Fruit fly (Drosophila melanogaster) whole organism, embryonic: ENCODE results near the gene Fitm.

Source experiments
- B-H1 ChIP-seq: fragments of 200-800 bp; sonication (Bioruptor generic); IDR thresholded peaks from 3 replicates; pipeline ENCODE4 v1.3.6; 2022; ENCODE audit warnings: missing biosample characterization, missing genetic modification characterization
- Bdp1 ChIP-seq: fragments of 200-800 bp; sonication (Bioruptor generic); optimal IDR thresholded peaks from 3 replicates; lab custom pipeline; 2016; ENCODE audit warnings: missing biosample characterization, missing genetic modification characterization
- BtbVII ChIP-seq: fragments of 200-800 bp; sonication (Bioruptor generic); optimal IDR thresholded peaks from 3 replicates; lab custom pipeline; 2017; ENCODE audit warnings: missing biosample characterization, mild to moderate bottlenecking, missing genetic modification characterization
- CG10366 ChIP-seq: fragments of 200-800 bp; sonication (Bioruptor generic); IDR thresholded peaks from 2 replicates; pipeline ENCODE4 v1.3.6; 2022; ENCODE audit warnings: missing biosample characterization, missing genetic modification characterization
- CG11560 ChIP-seq: fragments of 200-800 bp; sonication (Bioruptor generic); IDR thresholded peaks from 3 replicates; pipeline ENCODE4 v1.3.6; 2022; ENCODE audit warnings: missing biosample characterization, missing genetic modification characterization
- CG12744 ChIP-seq: fragments of 200-800 bp; sonication (Bioruptor generic); optimal IDR thresholded peaks from 2 replicates; lab custom pipeline; 2016; ENCODE audit warnings: missing biosample characterization, missing genetic modification characterization
- CG13624 ChIP-seq: fragments of 200-800 bp; sonication (Bioruptor generic); optimal IDR thresholded peaks from 2 replicates; lab custom pipeline; 2016; ENCODE audit warnings: missing biosample characterization, missing genetic modification characterization
- CG14014 ChIP-seq: fragments of 200-800 bp; sonication (Bioruptor generic); IDR thresholded peaks from 2 replicates; pipeline ENCODE4 v1.3.6; 2022; ENCODE audit warnings: missing biosample characterization, missing genetic modification characterization
- CG14710 ChIP-seq: fragments of 200-800 bp; sonication (Bioruptor generic); optimal IDR thresholded peaks from 3 replicates; lab custom pipeline; 2019; ENCODE audit warnings: missing biosample characterization, mild to moderate bottlenecking, missing genetic modification characterization, moderate library complexity
- CG15011 ChIP-seq: fragments of 200-800 bp; sonication (Bioruptor generic); optimal IDR thresholded peaks from 3 replicates; lab custom pipeline; 2018; ENCODE audit warnings: missing biosample characterization, mild to moderate bottlenecking, missing genetic modification characterization
- CG15696 ChIP-seq: fragments of 200-800 bp; sonication (Bioruptor generic); optimal IDR thresholded peaks from 2 replicates; lab custom pipeline; 2019; ENCODE audit warnings: missing biosample characterization, mild to moderate bottlenecking, missing genetic modification characterization, moderate library complexity
- CG17328 ChIP-seq: fragments of 200-800 bp; sonication (Bioruptor generic); IDR thresholded peaks from 2 replicates; pipeline ENCODE4 v1.3.6; 2022; ENCODE audit warnings: missing biosample characterization, missing genetic modification characterization
- CG18619 ChIP-seq: fragments of 200-800 bp; sonication (Bioruptor generic); optimal IDR thresholded peaks from 3 replicates; lab custom pipeline; 2017; ENCODE audit warnings: missing biosample characterization, mild to moderate bottlenecking, missing genetic modification characterization
- CG34376 ChIP-seq: fragments of 200-800 bp; sonication (Bioruptor generic); optimal IDR thresholded peaks from 2 replicates; lab custom pipeline; 2018; ENCODE audit warnings: missing biosample characterization, mild to moderate bottlenecking, missing genetic modification characterization
- CG3847 ChIP-seq: fragments of 200-800 bp; sonication (Bioruptor generic); IDR thresholded peaks from 2 replicates; pipeline ENCODE4 v1.3.6; 2022; ENCODE audit warnings: missing biosample characterization, missing genetic modification characterization
- CG7556 ChIP-seq: fragments of 200-800 bp; sonication (Bioruptor generic); optimal IDR thresholded peaks from 2 replicates; lab custom pipeline; 2017; ENCODE audit warnings: missing biosample characterization, mild to moderate bottlenecking, missing genetic modification characterization
- CG9215 ChIP-seq: fragments of 200-800 bp; sonication (Bioruptor generic); IDR thresholded peaks from 2 replicates; pipeline ENCODE4 v1.3.6; 2022; ENCODE audit warnings: missing biosample characterization, missing genetic modification characterization
- CG9876 ChIP-seq: fragments of 200-800 bp; sonication (Bioruptor generic); optimal IDR thresholded peaks from 2 replicates; lab custom pipeline; 2016; ENCODE audit warnings: missing biosample characterization, missing genetic modification characterization
- Dll ChIP-seq: fragments of 200-800 bp; sonication (Bioruptor generic); IDR thresholded peaks from 4 replicates; pipeline ENCODE4 v1.3.6; 2022; ENCODE audit warnings: missing biosample characterization, missing genetic modification characterization; ENCODE audit not compliant: partially characterized antibody
- H2.0 ChIP-seq: fragments of 200-800 bp; sonication (Bioruptor generic); IDR thresholded peaks from 2 replicates; pipeline ENCODE4 v1.3.6; 2022; ENCODE audit warnings: missing biosample characterization, missing genetic modification characterization
- HLH3B ChIP-seq: fragments of 200-800 bp; sonication (Bioruptor generic); IDR thresholded peaks from 2 replicates; pipeline ENCODE4 v1.3.6; 2022; ENCODE audit warnings: missing biosample characterization, missing genetic modification characterization
- Hmx ChIP-seq: fragments of 200-800 bp; sonication (Bioruptor generic); optimal IDR thresholded peaks from 2 replicates; lab custom pipeline; 2016; ENCODE audit warnings: missing biosample characterization, missing genetic modification characterization
- Kr ChIP-seq: fragments of 200-800 bp; sonication (Bioruptor generic); optimal IDR thresholded peaks from 2 replicates; lab custom pipeline; 2017; ENCODE audit warnings: missing biosample characterization, mild to moderate bottlenecking, missing genetic modification characterization
- Meics ChIP-seq: fragments of 200-800 bp; sonication (Bioruptor generic); optimal IDR thresholded peaks from 2 replicates; lab custom pipeline; 2017; ENCODE audit warnings: missing biosample characterization, mild to moderate bottlenecking, missing genetic modification characterization
- NK7.1 ChIP-seq: fragments of 200-800 bp; sonication (Bioruptor generic); optimal IDR thresholded peaks from 3 replicates; lab custom pipeline; 2016; ENCODE audit warnings: missing biosample characterization, missing genetic modification characterization
- Optix ChIP-seq: fragments of 200-800 bp; sonication (Bioruptor generic); IDR thresholded peaks from 3 replicates; pipeline ENCODE4 v1.3.6; 2022; ENCODE audit warnings: missing biosample characterization, missing genetic modification characterization
- Xrp1 ChIP-seq: fragments of 200-800 bp; sonication (Bioruptor generic); IDR thresholded peaks from 2 replicates; pipeline ENCODE4 v1.3.6; 2022; ENCODE audit warnings: missing biosample characterization, missing genetic modification characterization
- chm ChIP-seq: fragments of 200-800 bp; sonication (Bioruptor generic); IDR thresholded peaks from 2 replicates; pipeline ENCODE4 v1.3.6; 2022; ENCODE audit warnings: missing biosample characterization, missing genetic modification characterization
- corto ChIP-seq: fragments of 200-800 bp; sonication (Bioruptor generic); optimal IDR thresholded peaks from 2 replicates; lab custom pipeline; 2016; ENCODE audit warnings: missing biosample characterization, mild to moderate bottlenecking, missing genetic modification characterization, moderate library complexity
- dysf ChIP-seq: fragments of 200-800 bp; sonication (Bioruptor generic); IDR thresholded peaks from 3 replicates; pipeline ENCODE4 v1.3.6; 2022; ENCODE audit warnings: missing biosample characterization, missing genetic modification characterization
- en ChIP-seq: fragments of 200-800 bp; sonication (Bioruptor generic); optimal IDR thresholded peaks from 2 replicates; lab custom pipeline; 2016; ENCODE audit warnings: missing biosample characterization, missing genetic modification characterization
- eve ChIP-seq, 2 experiments: fragments of >200 bp; optimal IDR thresholded peaks; 2 replicates each; lab custom pipeline; 2017; ENCODE audit warnings: missing biosample characterization in 2 of 2, missing genetic modification characterization in 2 of 2
- fd64A ChIP-seq: fragments of 200-800 bp; sonication (Bioruptor generic); optimal IDR thresholded peaks from 3 replicates; lab custom pipeline; 2018; ENCODE audit warnings: missing biosample characterization, mild to moderate bottlenecking, missing genetic modification characterization
- gt ChIP-seq: fragments of 200-800 bp; sonication (Bioruptor generic); IDR thresholded peaks from 2 replicates; pipeline ENCODE4 v1.3.6; 2022; ENCODE audit warnings: missing biosample characterization, missing genetic modification characterization
- h ChIP-seq: fragments of >200 bp; optimal IDR thresholded peaks from 2 replicates; lab custom pipeline; 2017
- hbn ChIP-seq: fragments of 200-800 bp; sonication (Bioruptor generic); IDR thresholded peaks from 2 replicates; pipeline ENCODE4 v1.3.6; 2022; ENCODE audit warnings: missing biosample characterization, missing genetic modification characterization; ENCODE audit not compliant: partially characterized antibody
- her ChIP-seq: fragments of 200-800 bp; sonication (Bioruptor generic); optimal IDR thresholded peaks from 2 replicates; lab custom pipeline; 2016; ENCODE audit warnings: missing biosample characterization, missing genetic modification characterization
- kni ChIP-seq: fragments of 200-800 bp; sonication (Bioruptor generic); optimal IDR thresholded peaks from 3 replicates; lab custom pipeline; 2017; ENCODE audit warnings: mild to moderate bottlenecking, missing biosample characterization, missing genetic modification reagents, missing genetic modification characterization
- lmd ChIP-seq: fragments of 200-800 bp; sonication (Bioruptor generic); IDR thresholded peaks from 2 replicates; pipeline ENCODE4 v1.3.6; 2022; ENCODE audit warnings: missing biosample characterization, missing genetic modification characterization
- luna ChIP-seq: fragments of 200-800 bp; sonication (Bioruptor generic); optimal IDR thresholded peaks from 2 replicates; lab custom pipeline; 2016; ENCODE audit warnings: missing biosample characterization, missing genetic modification characterization
- nau ChIP-seq: fragments of 200-800 bp; sonication (Bioruptor generic); optimal IDR thresholded peaks from 3 replicates; lab custom pipeline; 2017; ENCODE audit warnings: missing biosample characterization, mild to moderate bottlenecking, missing genetic modification characterization, missing genetic modification reagents
- onecut ChIP-seq: fragments of 200-800 bp; sonication (Bioruptor generic); IDR thresholded peaks from 2 replicates; pipeline ENCODE4 v1.3.6; 2022; ENCODE audit warnings: missing biosample characterization, missing genetic modification characterization
- otp ChIP-seq: fragments of 200-800 bp; sonication (Bioruptor generic); IDR thresholded peaks from 3 replicates; pipeline ENCODE4, ENCODE4 v1.3.6; 2022; ENCODE audit warnings: missing biosample characterization, missing genetic modification characterization
- peb ChIP-seq: fragments of 200-800 bp; sonication (Bioruptor generic); IDR thresholded peaks from 2 replicates; pipeline ENCODE4 v1.3.6; 2022; ENCODE audit warnings: missing biosample characterization, missing genetic modification characterization
- scrt ChIP-seq: fragments of 200-800 bp; sonication (Bioruptor generic); optimal IDR thresholded peaks from 2 replicates; lab custom pipeline; 2018; ENCODE audit warnings: missing biosample characterization, mild to moderate bottlenecking, missing genetic modification characterization, moderate library complexity
- sim ChIP-seq: fragments of 200-800 bp; sonication (Bioruptor generic); IDR thresholded peaks from 2 replicates; pipeline ENCODE4 v1.3.6; 2022; ENCODE audit warnings: missing biosample characterization, missing genetic modification characterization
- trh ChIP-seq: fragments of 200-800 bp; sonication (Bioruptor generic); optimal IDR thresholded peaks from 2 replicates; lab custom pipeline; 2016; ENCODE audit warnings: missing biosample characterization, missing genetic modification characterization
- twi ChIP-seq: fragments of 200-800 bp; optimal IDR thresholded peaks from 2 replicates; lab custom pipeline; 2019; ENCODE audit warnings: missing biosample characterization, mild to moderate bottlenecking, missing genetic modification characterization, moderate library complexity
- unc-4 ChIP-seq: fragments of 200-800 bp; sonication (Bioruptor generic); IDR thresholded peaks from 2 replicates; pipeline ENCODE4 v1.3.6; 2022; ENCODE audit warnings: missing biosample characterization, missing genetic modification characterization; ENCODE audit not compliant: partially characterized antibody
- usp ChIP-seq: fragments of >200 bp; optimal IDR thresholded peaks from 2 replicates; lab custom pipeline; 2017; ENCODE audit warnings: missing biosample characterization, missing genetic modification characterization
- vfl ChIP-seq: fragments of 200-800 bp; sonication (Bioruptor generic); optimal IDR thresholded peaks from 2 replicates; lab custom pipeline; 2016; ENCODE audit warnings: missing biosample characterization, missing genetic modification characterization
- vnd ChIP-seq: fragments of 200-800 bp; sonication (Bioruptor generic); IDR thresholded peaks from 3 replicates; pipeline ENCODE4 v1.3.6; 2022; ENCODE audit warnings: missing biosample characterization, missing genetic modification characterization; ENCODE audit not compliant: partially characterized antibody
- yki ChIP-seq: fragments of >200 bp; optimal IDR thresholded peaks from 3 replicates; lab custom pipeline; 2018

Gene Fitm

dm6 chr3L:5187572-5187934, 41.7 kb upstream of the Fitm start (continued):
- TF ChIP-seq CG15011 (GFP tag; lab: Kevin White, UChicago) (no peak), CG14014 (peak; percentile 71), trh (GFP tag; lab: Kevin White, UChicago) (no peak), onecut (GFP tag; lab: Robert Waterston, UW) (peak; percentile 39), vfl (no peak), CG9876 (GFP tag; lab: Kevin White, UChicago) (no peak), Meics (GFP tag; lab: Kevin White, UChicago) (no peak), vnd (GFP tag; lab: Robert Waterston, UW) (no peak), luna (no peak), CG12744 (no peak), twi (tag; lab: Kevin White, UChicago) (no peak), Xrp1 (GFP tag; lab: Robert Waterston, UW) (peak; percentile 85), CG3847 (0 out of 2 replicates have a peak, but pooled peaks have one; percentile 18), kni (GFP tag; lab: Kevin White, UChicago) (no peak), CG17328 (GFP tag; lab: Robert Waterston, UW) (peak; percentile 82), scrt (GFP tag; lab: Kevin White, UChicago) (no peak), en (GFP tag; lab: Kevin White, UChicago) (peak; percentile 1), CG15696 (tag; lab: Kevin White, UChicago) (peak; percentile 47), NK7.1 (GFP tag; lab: Kevin White, UChicago) (no peak), fd64A (GFP tag; lab: Kevin White, UChicago) (no peak), unc-4 (GFP tag; lab: Robert Waterston, UW) (no peak), peb (GFP tag; lab: Robert Waterston, UW) (peak; percentile 63), lmd (GFP tag; lab: Robert Waterston, UW) (peak; percentile 71), CG7556 (GFP tag; lab: Kevin White, UChicago) (no peak), gt (GFP tag; lab: Robert Waterston, UW) (no peak), Dll (no peak), eve (GFP tag; optimal IDR thresholded peaks at IDR 0.05; lab: Kevin White, UChicago) (no peak), sim (GFP tag; lab: Robert Waterston, UW) (peak; percentile 36; the same call in 1 of the 2 replicates), B-H1 (GFP tag; lab: Robert Waterston, UW) (peak; percentile 57), usp (GFP tag; lab: Kevin White, UChicago) (no peak), CG18619 (GFP tag; lab: Kevin White, UChicago) (no peak), Hmx (GFP tag; lab: Kevin White, UChicago) (peak; percentile 11), CG10366 (peak; percentile 68), nau (no peak), CG13624 (GFP tag; lab: Kevin White, UChicago) (no peak), corto (GFP tag; lab: Kevin White, UChicago) (no peak), hbn (GFP tag; lab: Robert Waterston, UW) (no peak), yki (lab: Kevin White, UChicago) (no peak), dysf (GFP tag; lab: Robert Waterston, UW) (peak; percentile 61), HLH3B (GFP tag; lab: Robert Waterston, UW) (peak; percentile 73), Kr (GFP tag; lab: Kevin White, UChicago) (no peak), Optix (GFP tag; lab: Robert Waterston, UW) (no peak), chm (GFP tag; lab: Robert Waterston, UW) (peak; percentile 60; the same call in 1 of the 2 replicates), h (lab: Kevin White, UChicago) (no peak), BtbVII (GFP tag; lab: Kevin White, UChicago) (no peak), CG14710 (tag; lab: Kevin White, UChicago) (peak; percentile 46), CG9215 (GFP tag; lab: Robert Waterston, UW) (0 out of 2 replicates have a peak, but pooled peaks have one; percentile 18), CG11560 (tag; lab: Robert Waterston, UW) (no peak), Bdp1 (peak; percentile 45), H2.0 (GFP tag; lab: Robert Waterston, UW) (peak; percentile 66), her (no peak), otp (0 out of 3 replicates have a peak, but pooled peaks have one; percentile 24), CG34376 (no peak)
